Comparison of ENCODE assay signal across 3 fruit fly cellular contexts in the genomic region with DNA sequence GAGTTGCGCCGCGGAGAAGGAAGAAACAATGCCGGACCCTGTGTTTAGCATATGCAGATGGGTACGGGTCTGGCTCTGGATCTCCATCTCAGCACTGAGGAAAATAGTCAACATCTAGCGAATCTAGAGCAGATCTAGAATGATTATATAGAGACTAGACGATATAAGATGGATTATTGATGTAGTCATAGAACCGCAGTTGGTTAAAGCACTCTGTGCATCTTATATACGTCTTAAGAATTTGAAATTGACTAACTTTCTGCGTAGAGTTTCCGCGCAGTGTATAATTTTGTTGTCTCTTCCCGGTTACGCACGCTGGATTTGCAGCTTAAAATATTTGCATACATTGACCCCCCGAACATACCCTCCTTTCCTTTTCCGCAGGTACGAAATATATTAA.
A peak's percentile ranks its signal among the peaks of the same experiment; 100 is the strongest.
TF ChIP-seq lines count a peak whose summit lies in the region.

No protein-coding gene starts in this region.

TF ChIP-seq in whole organism, embryonic, 481 proteins besides CTCF, POLR2A, EP300 and RAD21 (continued from another document):
- TF ChIP-seq CG1603 (tag; optimal IDR thresholded peaks at IDR 0.05; lab: Kevin White, UChicago) (peak; percentile 6), grau (tag; optimal IDR thresholded peaks at IDR 0.05; lab: Kevin White, UChicago) (no peak), NK7.1 (GFP tag; optimal IDR thresholded peaks at IDR 0.05; lab: Kevin White, UChicago) (no peak), cwo (GFP tag; optimal IDR thresholded peaks at IDR 0.05; lab: Kevin White, UChicago) (no peak), abd-A (tag; optimal IDR thresholded peaks at IDR 0.05; lab: Kevin White, UChicago) (no peak), Xbp1 (GFP tag; optimal IDR thresholded peaks at IDR 0.05; lab: Kevin White, UChicago) (no peak), CG10462 (GFP tag; optimal IDR thresholded peaks at IDR 0.05; lab: Kevin White, UChicago) (no peak), shn (GFP tag; optimal IDR thresholded peaks at IDR 0.05; lab: Kevin White, UChicago) (no peak), fd102C (GFP tag; optimal IDR thresholded peaks at IDR 0.05; lab: Kevin White, UChicago) (no peak), phol (tag; optimal IDR thresholded peaks at IDR 0.05; lab: Kevin White, UChicago) (no peak), CG3407 (GFP tag; optimal IDR thresholded peaks at IDR 0.05; lab: Kevin White, UChicago) (no peak), gsb (GFP tag; IDR thresholded peaks at IDR 0.05; lab: Robert Waterston, UW) (no peak), CG32767 (GFP tag; IDR thresholded peaks at IDR 0.05; lab: Robert Waterston, UW) (no peak), Nf-YB (GFP tag; optimal IDR thresholded peaks at IDR 0.05; lab: Kevin White, UChicago) (no peak), CG1024 (GFP tag; IDR thresholded peaks at IDR 0.05; lab: Robert Waterston, UW) (no peak), jing (GFP tag; optimal IDR thresholded peaks at IDR 0.05; lab: Kevin White, UChicago) (no peak), CG2129 (GFP tag; IDR thresholded peaks at IDR 0.05; lab: Robert Waterston, UW; ENCODE audit: partially characterized antibody) (no peak), pho (GFP tag; optimal IDR thresholded peaks at IDR 0.05; lab: Kevin White, UChicago) (no peak), CG8281 (tag; optimal IDR thresholded peaks at IDR 0.05; lab: Kevin White, UChicago) (no peak), CG18011 (GFP tag; optimal IDR thresholded peaks at IDR 0.05; lab: Kevin White, UChicago) (no peak), CG4282 (GFP tag; optimal IDR thresholded peaks at IDR 0.05; lab: Kevin White, UChicago) (no peak), H15 (GFP tag; IDR thresholded peaks at IDR 0.05; lab: Robert Waterston, UW) (no peak), klu (GFP tag; IDR thresholded peaks at IDR 0.05; lab: Robert Waterston, UW) (no peak), Antp (GFP tag; optimal IDR thresholded peaks at IDR 0.05; lab: Kevin White, UChicago) (no peak), CG12236 (GFP tag; optimal IDR thresholded peaks at IDR 0.05; lab: Kevin White, UChicago) (no peak), Ets65A (GFP tag; lab: Kevin White, UChicago) (peak; percentile 76), CG3163 (GFP tag; optimal IDR thresholded peaks at IDR 0.05; lab: Kevin White, UChicago) (no peak), B-H2 (GFP tag; optimal IDR thresholded peaks at IDR 0.05; lab: Kevin White, UChicago) (no peak), CG11093 (GFP tag; IDR thresholded peaks at IDR 0.05; lab: Robert Waterston, UW) (no peak), Med (GFP tag; lab: Kevin White, UChicago) (peak; percentile 18)
TF ChIP-seq in whole organism, embryonic: peak in this region for 6.

TF ChIP-seq in whole organism, prepupa, 60 proteins besides CTCF, POLR2A, EP300 and RAD21 (continued from another document):
- TF ChIP-seq salr (GFP tag; optimal IDR thresholded peaks at IDR 0.05; lab: Kevin White, UChicago) (peak in 1 of 2 experiments; percentile 26), esn (GFP tag; optimal IDR thresholded peaks at IDR 0.05; lab: Kevin White, UChicago) (peak; percentile 58), CG6163 (GFP tag; IDR thresholded peaks at IDR 0.05; lab: Robert Waterston, UW) (peak; percentile 45; the same call in 2 of the 3 replicates), eg (GFP tag; IDR thresholded peaks at IDR 0.05; lab: Robert Waterston, UW) (no peak), CG6792 (GFP tag; optimal IDR thresholded peaks at IDR 0.05; lab: Kevin White, UChicago) (peak; percentile 31), spab (GFP tag; optimal IDR thresholded peaks at IDR 0.05; lab: Kevin White, UChicago) (peak; percentile 47), Ets21C (GFP tag; optimal IDR thresholded peaks at IDR 0.05; lab: Kevin White, UChicago) (peak; percentile 36), CG6854 (GFP tag; optimal IDR thresholded peaks at IDR 0.05; lab: Kevin White, UChicago) (no peak), CG6276 (GFP tag; optimal IDR thresholded peaks at IDR 0.05; lab: Kevin White, UChicago) (no peak), Eip75B (GFP tag; optimal IDR thresholded peaks at IDR 0.05; lab: Kevin White, UChicago) (peak; percentile 21), vri (GFP tag; optimal IDR thresholded peaks at IDR 0.05; lab: Kevin White, UChicago) (peak; percentile 35), Eip93F (GFP tag; optimal IDR thresholded peaks at IDR 0.05; lab: Kevin White, UChicago) (no peak), Lpt (GFP tag; optimal IDR thresholded peaks at IDR 0.05; lab: Kevin White, UChicago) (peak; percentile 17), lz (GFP tag; optimal IDR thresholded peaks at IDR 0.05; lab: Kevin White, UChicago) (peak; percentile 59), Sox102F (GFP tag; optimal IDR thresholded peaks at IDR 0.05; lab: Kevin White, UChicago) (peak; percentile 51), ss (GFP tag; optimal IDR thresholded peaks at IDR 0.05; lab: Kevin White, UChicago) (peak; percentile 40), CG34406 (GFP tag; optimal IDR thresholded peaks at IDR 0.05; lab: Kevin White, UChicago) (peak; percentile 40), pdm3 (GFP tag; optimal IDR thresholded peaks at IDR 0.05; lab: Kevin White, UChicago) (peak; percentile 36), CG31627 (GFP tag; optimal IDR thresholded peaks at IDR 0.05; lab: Kevin White, UChicago) (peak; percentile 54), CG11294 (GFP tag; IDR thresholded peaks at IDR 0.05; lab: Robert Waterston, UW) (no peak), Hr4 (GFP tag; optimal IDR thresholded peaks at IDR 0.05; lab: Kevin White, UChicago) (no peak), OdsH (GFP tag; optimal IDR thresholded peaks at IDR 0.05; lab: Kevin White, UChicago) (peak; percentile 52), net (GFP tag; optimal IDR thresholded peaks at IDR 0.05; lab: Kevin White, UChicago) (peak; percentile 21), CG6808 (GFP tag; optimal IDR thresholded peaks at IDR 0.05; lab: Kevin White, UChicago) (peak; percentile 57), cyc (GFP tag; optimal IDR thresholded peaks at IDR 0.05; lab: Kevin White, UChicago) (peak; percentile 58), Eip78C (GFP tag; lab: Kevin White, UChicago) (peak; percentile 90), fd59A (GFP tag; optimal IDR thresholded peaks at IDR 0.05; lab: Kevin White, UChicago) (peak; percentile 59), CG32006 (GFP tag; optimal IDR thresholded peaks at IDR 0.05; lab: Kevin White, UChicago) (peak; percentile 36), CG3032 (tag; optimal IDR thresholded peaks at IDR 0.05; lab: Kevin White, UChicago) (peak; percentile 37), CG10669 (GFP tag; optimal IDR thresholded peaks at IDR 0.05; lab: Kevin White, UChicago) (peak; percentile 37), CG11902 (GFP tag; optimal IDR thresholded peaks at IDR 0.05; lab: Kevin White, UChicago) (peak; percentile 4), Sox14 (GFP tag; optimal IDR thresholded peaks at IDR 0.05; lab: Kevin White, UChicago) (peak; percentile 68), dac (GFP tag; optimal IDR thresholded peaks at IDR 0.05; lab: Kevin White, UChicago) (no peak), Blimp-1 (GFP tag; optimal IDR thresholded peaks at IDR 0.05; lab: Kevin White, UChicago) (no peak), CG9139 (GFP tag; optimal IDR thresholded peaks at IDR 0.05; lab: Kevin White, UChicago) (peak; percentile 21), CG15336 (GFP tag; IDR thresholded peaks at IDR 0.05; lab: Robert Waterston, UW) (no peak), Ets96B (tag; optimal IDR thresholded peaks at IDR 0.05; lab: Kevin White, UChicago) (peak; percentile 72)

TF ChIP-seq in whole organism, wandering third instar larva, 38 proteins besides CTCF, POLR2A, EP300 and RAD21 (continued from another document):
- TF ChIP-seq Myc (optimal IDR thresholded peaks at IDR 0.05; lab: Kevin White, UChicago), result no peak
- TF ChIP-seq rgr (GFP tag; optimal IDR thresholded peaks at IDR 0.05; lab: Kevin White, UChicago), result peak; percentile 55
- TF ChIP-seq GATAd (GFP tag; optimal IDR thresholded peaks at IDR 0.05; lab: Kevin White, UChicago), result no peak
- TF ChIP-seq Sp1 (GFP tag; optimal IDR thresholded peaks at IDR 0.05; lab: Kevin White, UChicago), result peak; percentile 51
